7 worm cellular contexts compared by ENCODE assay signal in the genomic region with DNA sequence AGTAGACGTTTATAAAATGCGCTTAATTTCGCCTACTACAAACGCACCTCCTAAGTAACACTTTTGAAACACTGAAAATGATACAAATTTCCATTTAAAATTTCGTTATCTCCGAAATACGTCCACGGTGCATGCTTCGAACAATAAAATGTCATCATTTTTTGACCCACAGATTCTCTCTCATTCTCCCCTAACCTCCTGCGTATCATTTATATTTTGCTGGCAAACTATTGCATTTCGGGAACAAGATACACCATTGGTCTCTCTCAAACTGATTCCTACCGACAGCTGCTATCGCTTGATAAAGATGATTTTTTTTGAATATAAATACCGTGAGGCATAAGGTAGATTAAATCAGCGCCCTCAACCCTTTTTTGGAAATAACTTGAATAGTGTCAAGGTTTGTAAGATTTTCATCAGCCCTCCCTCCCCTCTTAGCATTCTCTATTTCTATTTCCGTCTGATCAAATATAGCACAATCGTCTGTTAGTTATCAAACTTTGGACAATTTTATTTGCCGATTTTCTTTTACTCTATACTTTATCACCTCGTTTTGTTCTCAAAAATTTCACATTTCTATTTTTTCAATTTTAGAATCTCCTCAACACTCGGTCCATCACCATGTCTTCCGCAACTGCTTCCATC.
A peak's percentile ranks its signal among the peaks of the same experiment; 100 is the strongest.
TF ChIP-seq lines count a peak whose summit lies in the region.

C07D8.6 (plus strand) TSS at position 595 of the 645 bp plus-strand sequence.

TF ChIP-seq in whole organism, L1 larva, 84 proteins besides CTCF, POLR2A, EP300 and RAD21 (continues in another document):
- TF ChIP-seq ces-1 (GFP tag; optimal IDR thresholded peaks at IDR 0.05; lab: Kevin White, UChicago) (no peak), nhr-47 (tag; optimal IDR thresholded peaks at IDR 0.05; lab: Kevin White, UChicago) (no peak), fkh-10 (GFP tag; optimal IDR thresholded peaks at IDR 0.05; lab: Kevin White, UChicago) (no peak), nhr-28 (tag; optimal IDR thresholded peaks at IDR 0.05; lab: Kevin White, UChicago) (no peak), ceh-88 (GFP tag; IDR thresholded peaks at IDR 0.05; lab: Robert Waterston, UW) (no peak), snu-23 (GFP tag; optimal IDR thresholded peaks at IDR 0.05; lab: Kevin White, UChicago) (peak; percentile 8), alr-1 (tag; optimal IDR thresholded peaks at IDR 0.05; lab: Kevin White, UChicago; ENCODE audit: borderline replicate concordance) (no peak), ets-5 (GFP tag; IDR thresholded peaks at IDR 0.05; lab: Robert Waterston, UW) (no peak), fkh-8 (tag; optimal IDR thresholded peaks at IDR 0.05; lab: Kevin White, UChicago) (no peak), egl-27 (tag; optimal IDR thresholded peaks at IDR 0.05; lab: Kevin White, UChicago) (no peak), swsn-7 (tag; optimal IDR thresholded peaks at IDR 0.05; lab: Kevin White, UChicago) (no peak), ceh-82 (tag; optimal IDR thresholded peaks at IDR 0.05; lab: Kevin White, UChicago) (no peak)

TF ChIP-seq in whole organism, L2 larva, 48 proteins besides CTCF, POLR2A, EP300 and RAD21 (continues in another document):
- peak; percentile 44 for TF ChIP-seq F13H6.1 (tag; optimal IDR thresholded peaks at IDR 0.05; lab: Kevin White, UChicago)
- no peak for TF ChIP-seq Y55F3AM.14 (GFP tag; optimal IDR thresholded peaks at IDR 0.05; lab: Kevin White, UChicago)
- TF ChIP-seq sma-9 (GFP tag; optimal IDR thresholded peaks at IDR 0.05; lab: Kevin White, UChicago) = peak; percentile 79
- no peak for TF ChIP-seq sma-9 (tag; optimal IDR thresholded peaks at IDR 0.05; lab: Kevin White, UChicago)
- TF ChIP-seq snpc-4 (tag; optimal IDR thresholded peaks at IDR 0.05; lab: Kevin White, UChicago) = no peak
- TF ChIP-seq lin-39 (tag; optimal IDR thresholded peaks at IDR 0.05; lab: Kevin White, UChicago) = no peak
- no peak for TF ChIP-seq unc-55 (GFP tag; optimal IDR thresholded peaks at IDR 0.05; lab: Kevin White, UChicago)
- no peak for TF ChIP-seq mab-5 (tag; optimal IDR thresholded peaks at IDR 0.05; lab: Kevin White, UChicago)
- TF ChIP-seq ztf-11 (tag; optimal IDR thresholded peaks at IDR 0.05; lab: Kevin White, UChicago) = no peak
- TF ChIP-seq fos-1 (tag; optimal IDR thresholded peaks at IDR 0.05; lab: Kevin White, UChicago) = peak; percentile 96
- TF ChIP-seq gmeb-1 (tag; optimal IDR thresholded peaks at IDR 0.05; lab: Kevin White, UChicago) = peak; percentile 40
- TF ChIP-seq sma-3 (GFP tag; optimal IDR thresholded peaks at IDR 0.05; lab: Kevin White, UChicago) = peak; percentile 37

TF ChIP-seq in whole organism, L3 larva, 47 proteins besides CTCF, POLR2A, EP300 and RAD21 (continues in another document):
- peak; percentile 26 for TF ChIP-seq pha-4 (tag; optimal IDR thresholded peaks at IDR 0.05; lab: Kevin White, UChicago)
- peak; percentile 97 for TF ChIP-seq elt-2 (tag; optimal IDR thresholded peaks at IDR 0.05; lab: Kevin White, UChicago)
- no peak for TF ChIP-seq ceh-82 (tag; optimal IDR thresholded peaks at IDR 0.05; lab: Kevin White, UChicago)
- no peak for TF ChIP-seq tbx-2 (tag; optimal IDR thresholded peaks at IDR 0.05; lab: Kevin White, UChicago)
- no peak for TF ChIP-seq lin-15B (tag; optimal IDR thresholded peaks at IDR 0.05; lab: Kevin White, UChicago)
- no peak for TF ChIP-seq egl-27 (tag; optimal IDR thresholded peaks at IDR 0.05; lab: Kevin White, UChicago)
- TF ChIP-seq zag-1 (tag; optimal IDR thresholded peaks at IDR 0.05; lab: Kevin White, UChicago) = no peak
- no peak for TF ChIP-seq fkh-2 (tag; optimal IDR thresholded peaks at IDR 0.05; lab: Kevin White, UChicago)
- TF ChIP-seq nfya-1 (tag; optimal IDR thresholded peaks at IDR 0.05; lab: Kevin White, UChicago; ENCODE audit: insufficient read depth) = peak; percentile 36
- peak; percentile 26 for TF ChIP-seq jun-1 (tag; optimal IDR thresholded peaks at IDR 0.05; lab: Kevin White, UChicago)
- no peak for TF ChIP-seq ceh-9 (tag; optimal IDR thresholded peaks at IDR 0.05; lab: Kevin White, UChicago)
- peak; percentile 88 for TF ChIP-seq skn-1 (tag; optimal IDR thresholded peaks at IDR 0.05; lab: Kevin White, UChicago)
- TF ChIP-seq ama-1 (optimal IDR thresholded peaks at IDR 0.05; lab: Kevin White, UChicago) = no peak

TF ChIP-seq in whole organism, L4 larva, 104 proteins besides CTCF, POLR2A, EP300 and RAD21 (continues in another document):
- TF ChIP-seq nhr-25 (tag; optimal IDR thresholded peaks at IDR 0.05; lab: Kevin White, UChicago; ENCODE audit: borderline replicate concordance, insufficient read depth) (no peak), nhr-237 (tag; optimal IDR thresholded peaks at IDR 0.05; lab: Kevin White, UChicago) (no peak), rbr-2 (tag; optimal IDR thresholded peaks at IDR 0.05; lab: Kevin White, UChicago) (no peak), hlh-11 (tag; optimal IDR thresholded peaks at IDR 0.05; lab: Kevin White, UChicago) (peak; percentile 89), skn-1 (tag; optimal IDR thresholded peaks at IDR 0.05; lab: Kevin White, UChicago) (no peak), dpl-1 (GFP tag; optimal IDR thresholded peaks at IDR 0.05; lab: Kevin White, UChicago) (no peak), mep-1 (tag; optimal IDR thresholded peaks at IDR 0.05; lab: Kevin White, UChicago) (peak; percentile 59), lin-1 (GFP tag; IDR thresholded peaks at IDR 0.05; lab: Robert Waterston, UW) (peak; percentile 77), vab-7 (GFP tag; IDR thresholded peaks at IDR 0.05; lab: Robert Waterston, UW) (no peak), daf-8 (GFP tag; IDR thresholded peaks at IDR 0.05; lab: Robert Waterston, UW) (no peak), dve-1 (tag; optimal IDR thresholded peaks at IDR 0.05; lab: Kevin White, UChicago; ENCODE audit: insufficient read depth) (peak; percentile 79), egl-43 (GFP tag; IDR thresholded peaks at IDR 0.05; lab: Robert Waterston, UW) (no peak), lin-39 (tag; optimal IDR thresholded peaks at IDR 0.05; lab: Kevin White, UChicago) (no peak)

TF ChIP-seq in whole organism, late embryonic, 69 proteins besides CTCF, POLR2A, EP300 and RAD21 (continues in another document):
- TF ChIP-seq unc-86 (tag; optimal IDR thresholded peaks at IDR 0.05; lab: Kevin White, UChicago) (no peak), sdc-2 (tag; optimal IDR thresholded peaks at IDR 0.05; lab: Kevin White, UChicago) (no peak), ref-2 (tag; optimal IDR thresholded peaks at IDR 0.05; lab: Kevin White, UChicago) (no peak), nhr-232 (tag; optimal IDR thresholded peaks at IDR 0.05; lab: Kevin White, UChicago) (no peak), ttx-3 (tag; optimal IDR thresholded peaks at IDR 0.05; lab: Kevin White, UChicago) (no peak), ceh-30 (tag; optimal IDR thresholded peaks at IDR 0.05; lab: Kevin White, UChicago) (no peak), fkh-10 (GFP tag; optimal IDR thresholded peaks at IDR 0.05; lab: Kevin White, UChicago) (no peak), nfya-1 (tag; optimal IDR thresholded peaks at IDR 0.05; lab: Kevin White, UChicago) (peak; percentile 21), ceh-2 (tag; optimal IDR thresholded peaks at IDR 0.05; lab: Kevin White, UChicago) (no peak), elt-2 (tag; optimal IDR thresholded peaks at IDR 0.05; lab: Kevin White, UChicago) (peak; percentile 64), gmeb-2 (tag; optimal IDR thresholded peaks at IDR 0.05; lab: Kevin White, UChicago) (no peak), dve-1 (tag; optimal IDR thresholded peaks at IDR 0.05; lab: Kevin White, UChicago) (peak; percentile 4), ceh-18 (tag; optimal IDR thresholded peaks at IDR 0.05; lab: Kevin White, UChicago) (no peak), pha-2 (tag; optimal IDR thresholded peaks at IDR 0.05; lab: Kevin White, UChicago) (no peak)

TF ChIP-seq in whole organism, mixed stage, embryonic, 35 proteins besides CTCF, POLR2A, EP300 and RAD21:
- TF ChIP-seq unc-62 (GFP tag; optimal IDR thresholded peaks at IDR 0.05; lab: Kevin White, UChicago) (peak; percentile 24), hlh-1 (tag; optimal IDR thresholded peaks at IDR 0.05; lab: Kevin White, UChicago) (peak; percentile 62), unc-39 (tag; optimal IDR thresholded peaks at IDR 0.05; lab: Kevin White, UChicago) (no peak), unc-120 (tag; optimal IDR thresholded peaks at IDR 0.05; lab: Kevin White, UChicago; ENCODE audit: poor library complexity, severe bottlenecking) (peak; percentile 1)

TF ChIP-seq in whole organism, young adult, 124 proteins besides CTCF, POLR2A, EP300 and RAD21 (continues in another document):
- no peak for TF ChIP-seq sptf-2 (GFP tag; optimal IDR thresholded peaks at IDR 0.05; lab: Kevin White, UChicago)
- TF ChIP-seq madf-3 (GFP tag; IDR thresholded peaks at IDR 0.05; lab: Robert Waterston, UW) = no peak
- TF ChIP-seq ztf-18 (tag; optimal IDR thresholded peaks at IDR 0.05; lab: Kevin White, UChicago) = no peak
- TF ChIP-seq T26A5.8 (tag; optimal IDR thresholded peaks at IDR 0.05; lab: Kevin White, UChicago) = no peak
- TF ChIP-seq lsl-1 (GFP tag; optimal IDR thresholded peaks at IDR 0.05; lab: Kevin White, UChicago) = no peak
- TF ChIP-seq ZK185.1 (tag; optimal IDR thresholded peaks at IDR 0.05; lab: Kevin White, UChicago; ENCODE audit: poor library complexity, severe bottlenecking) = peak; percentile 16
- TF ChIP-seq atf-7 (tag; optimal IDR thresholded peaks at IDR 0.05; lab: Kevin White, UChicago) = peak; percentile 32
- TF ChIP-seq ztf-22 (GFP tag; optimal IDR thresholded peaks at IDR 0.05; lab: Kevin White, UChicago) = peak; percentile 13
- TF ChIP-seq lag-1 (GFP tag; IDR thresholded peaks at IDR 0.05; lab: Robert Waterston, UW) = no peak
- no peak for TF ChIP-seq ccch-3 (GFP tag; optimal IDR thresholded peaks at IDR 0.05; lab: Kevin White, UChicago)
- no peak for TF ChIP-seq K12H6.12 (tag; optimal IDR thresholded peaks at IDR 0.05; lab: Kevin White, UChicago)
- TF ChIP-seq let-526 (GFP tag; IDR thresholded peaks at IDR 0.05; lab: Robert Waterston, UW) = no peak
- no peak for TF ChIP-seq aptf-2 (GFP tag; conservative IDR thresholded peaks at IDR 0.05; lab: Robert Waterston, UW)
- TF ChIP-seq mel-28 (tag; optimal IDR thresholded peaks at IDR 0.05; lab: Kevin White, UChicago; ENCODE audit: borderline replicate concordance) = no peak
- peak; percentile 42 for TF ChIP-seq tbp1 (GFP tag; optimal IDR thresholded peaks at IDR 0.05; lab: Kevin White, UChicago)
- no peak for TF ChIP-seq F39B2.1 (GFP tag; IDR thresholded peaks at IDR 0.05; lab: Robert Waterston, UW)
- TF ChIP-seq hmg-1.2 (GFP tag; IDR thresholded peaks at IDR 0.05; lab: Robert Waterston, UW) = no peak
- peak in 1 of 2 experiments; percentile 42 for TF ChIP-seq let-607 (tag; optimal IDR thresholded peaks at IDR 0.05; lab: Kevin White, UChicago)
- TF ChIP-seq madf-6 (GFP tag; IDR thresholded peaks at IDR 0.05; lab: Robert Waterston, UW) = no peak
- TF ChIP-seq nfya-1 (tag; optimal IDR thresholded peaks at IDR 0.05; lab: Kevin White, UChicago; ENCODE audit: borderline replicate concordance, insufficient read depth) = no peak
- TF ChIP-seq lir-1 (GFP tag; conservative IDR thresholded peaks at IDR 0.05; lab: Robert Waterston, UW) = no peak
- no peak for TF ChIP-seq die-1 (tag; optimal IDR thresholded peaks at IDR 0.05; lab: Kevin White, UChicago)
- TF ChIP-seq D2030.7 (GFP tag; IDR thresholded peaks at IDR 0.05; lab: Robert Waterston, UW) = no peak
- no peak for TF ChIP-seq snpc-1.3 (tag; optimal IDR thresholded peaks at IDR 0.05; lab: Kevin White, UChicago; ENCODE audit: insufficient read depth)
